Fruit fly (Drosophila melanogaster) whole organism, embryonic: ENCODE measurements around the gene CG9799.
A peak's percentile ranks its signal among the peaks of the same experiment; 100 is the strongest.

Source experiments
- Aef1 ChIP-seq: fragments of 200-800 bp; sonication (Bioruptor generic); IDR thresholded peaks from 3 replicates; pipeline ENCODE4 v1.3.6; 2022; ENCODE audit warnings: missing biosample characterization, missing genetic modification characterization
- Asciz ChIP-seq: fragments of 200-800 bp; sonication (Bioruptor generic); optimal IDR thresholded peaks from 2 replicates; lab custom pipeline; 2017; ENCODE audit warnings: missing biosample characterization, mild to moderate bottlenecking, missing genetic modification characterization, missing genetic modification reagents
- C15 ChIP-seq: fragments of 200-800 bp; sonication (Bioruptor generic); IDR thresholded peaks from 3 replicates; pipeline ENCODE4 v1.3.6; 2022; ENCODE audit warnings: missing biosample characterization, missing genetic modification characterization
- CG10147 ChIP-seq: fragments of 200-800 bp; sonication (Bioruptor generic); optimal IDR thresholded peaks from 2 replicates; lab custom pipeline; 2019; ENCODE audit warnings: missing biosample characterization, mild to moderate bottlenecking, missing genetic modification characterization, moderate library complexity
- CG10654 ChIP-seq: fragments of 200-800 bp; sonication (Bioruptor generic); optimal IDR thresholded peaks from 2 replicates; lab custom pipeline; 2016; ENCODE audit warnings: missing biosample characterization, missing genetic modification characterization
- CG12299 ChIP-seq: fragments of 200-800 bp; sonication (Bioruptor generic); optimal IDR thresholded peaks from 2 replicates; lab custom pipeline; 2018; ENCODE audit warnings: missing biosample characterization, mild to moderate bottlenecking, missing genetic modification characterization
- CG12769 ChIP-seq: fragments of 200-800 bp; sonication (Bioruptor generic); optimal IDR thresholded peaks from 2 replicates; lab custom pipeline; 2019; ENCODE audit warnings: missing biosample characterization, mild to moderate bottlenecking, missing genetic modification characterization, moderate library complexity
- CG13296 ChIP-seq: fragments of 200-800 bp; sonication (Bioruptor generic); optimal IDR thresholded peaks from 3 replicates; lab custom pipeline; 2018; ENCODE audit warnings: missing biosample characterization, mild to moderate bottlenecking, missing genetic modification characterization
- CG1792 ChIP-seq: fragments of 200-800 bp; sonication (Bioruptor generic); optimal IDR thresholded peaks from 2 replicates; lab custom pipeline; 2016; ENCODE audit warnings: missing biosample characterization, missing genetic modification characterization
- CG18011 ChIP-seq: fragments of 200-800 bp; sonication (Bioruptor generic); optimal IDR thresholded peaks from 2 replicates; lab custom pipeline; 2017; ENCODE audit warnings: missing biosample characterization, missing genetic modification characterization, mild to moderate bottlenecking, moderate library complexity, missing genotype
- CG2678 ChIP-seq: fragments of 200-800 bp; sonication (Bioruptor generic); optimal IDR thresholded peaks from 3 replicates; lab custom pipeline; 2019; ENCODE audit warnings: missing biosample characterization, mild to moderate bottlenecking, missing genetic modification characterization, moderate library complexity
- CG31388 ChIP-seq: fragments of 200-800 bp; sonication (Bioruptor generic); optimal IDR thresholded peaks from 2 replicates; lab custom pipeline; 2016; ENCODE audit warnings: missing biosample characterization, missing genetic modification characterization
- CG3281 ChIP-seq: fragments of 200-800 bp; sonication (Bioruptor generic); optimal IDR thresholded peaks from 3 replicates; lab custom pipeline; 2017; ENCODE audit warnings: missing biosample characterization, mild to moderate bottlenecking, missing genetic modification characterization
- CG3838 ChIP-seq: fragments of 200-800 bp; sonication (Bioruptor generic); optimal IDR thresholded peaks from 3 replicates; lab custom pipeline; 2016; ENCODE audit warnings: missing biosample characterization, missing genetic modification characterization
- CG4282 ChIP-seq: fragments of 200-800 bp; sonication (Bioruptor generic); optimal IDR thresholded peaks from 2 replicates; lab custom pipeline; 2016; ENCODE audit warnings: missing biosample characterization, missing genetic modification characterization
- CG6654 ChIP-seq: fragments of 200-800 bp; sonication (Bioruptor generic); optimal IDR thresholded peaks from 2 replicates; lab custom pipeline; 2017; ENCODE audit warnings: missing biosample characterization, mild to moderate bottlenecking, missing genetic modification characterization
- CG7928 ChIP-seq: fragments of 200-800 bp; sonication (Bioruptor generic); optimal IDR thresholded peaks from 2 replicates; lab custom pipeline; 2017; ENCODE audit warnings: missing biosample characterization, mild to moderate bottlenecking, missing genetic modification characterization
- CG7987 ChIP-seq: fragments of 200-800 bp; sonication (Bioruptor generic); optimal IDR thresholded peaks from 2 replicates; lab custom pipeline; 2018; ENCODE audit warnings: missing biosample characterization, mild to moderate bottlenecking, missing genetic modification characterization, moderate library complexity
- CG8290 ChIP-seq, 3 experiments: fragments of 200-800 bp; sonication (Bioruptor generic); optimal IDR thresholded peaks; 2 replicates each; lab custom pipeline; 2016 to 2019; ENCODE audit warnings: missing biosample characterization in 3 of 3, missing genetic modification characterization in 3 of 3, mild to moderate bottlenecking in 2 of 3, moderate library complexity in 1 of 3
- CG9727 ChIP-seq: fragments of 200-800 bp; sonication (Bioruptor generic); optimal IDR thresholded peaks from 3 replicates; lab custom pipeline; 2017; ENCODE audit warnings: missing biosample characterization, mild to moderate bottlenecking, missing genetic modification characterization
- CG9876 ChIP-seq: fragments of 200-800 bp; sonication (Bioruptor generic); optimal IDR thresholded peaks from 2 replicates; lab custom pipeline; 2016; ENCODE audit warnings: missing biosample characterization, missing genetic modification characterization
- Dad ChIP-seq: fragments of 200-800 bp; sonication (Bioruptor generic); optimal IDR thresholded peaks from 3 replicates; lab custom pipeline; 2016; ENCODE audit warnings: missing biosample characterization, missing genetic modification characterization
- Ets97D ChIP-seq: fragments of 200-800 bp; sonication (Bioruptor generic); optimal IDR thresholded peaks from 3 replicates; lab custom pipeline; 2016; ENCODE audit warnings: missing biosample characterization, missing genetic modification characterization
- HLH3B ChIP-seq: fragments of 200-800 bp; sonication (Bioruptor generic); IDR thresholded peaks from 2 replicates; pipeline ENCODE4 v1.3.6; 2022; ENCODE audit warnings: missing biosample characterization, missing genetic modification characterization
- HLH4C ChIP-seq: fragments of 200-800 bp; sonication (Bioruptor generic); IDR thresholded peaks from 3 replicates; pipeline ENCODE4 v1.3.6; 2022; ENCODE audit warnings: missing biosample characterization, missing genetic modification characterization; ENCODE audit not compliant: partially characterized antibody
- HLHmδ ChIP-seq: fragments of 200-800 bp; sonication (Bioruptor generic); optimal IDR thresholded peaks from 2 replicates; lab custom pipeline; 2018; ENCODE audit warnings: missing biosample characterization, mild to moderate bottlenecking, missing genetic modification characterization, moderate library complexity
- Hey ChIP-seq: fragments of 200-800 bp; sonication (Bioruptor generic); optimal IDR thresholded peaks from 3 replicates; lab custom pipeline; 2018; ENCODE audit warnings: missing biosample characterization, mild to moderate bottlenecking, missing genetic modification characterization
- Lim3 ChIP-seq: fragments of 200-800 bp; sonication (Bioruptor generic); IDR thresholded peaks from 2 replicates; pipeline ENCODE4 v1.3.6; 2022; ENCODE audit warnings: missing biosample characterization, missing genetic modification characterization
- Max ChIP-seq: fragments of 200-800 bp; sonication (Bioruptor generic); optimal IDR thresholded peaks from 2 replicates; lab custom pipeline; 2016; ENCODE audit warnings: missing biosample characterization, mild to moderate bottlenecking, missing genetic modification characterization
- Med ChIP-seq: fragments of 200-800 bp; sonication (Bioruptor generic); peaks from one replicate; lab custom pipeline; 2016; ENCODE audit warnings: missing biosample characterization, missing genetic modification characterization, mild to moderate bottlenecking, inconsistent platforms, moderate library complexity
- Mes4 ChIP-seq: fragments of 200-800 bp; sonication (Bioruptor generic); optimal IDR thresholded peaks from 2 replicates; lab custom pipeline; 2016; ENCODE audit warnings: missing biosample characterization, missing genetic modification characterization
- Trl ChIP-seq, 3 experiments: fragments of >200 bp in 2 of 3; fragments of 200-800 bp in 1 of 3; sonication (Bioruptor generic) in 1 of 3; optimal IDR thresholded peaks; 2 replicates in 1 of 3; 3 replicates in 2 of 3; lab custom pipeline; 2016 to 2017; ENCODE audit warnings: missing biosample characterization in 1 of 3, missing genetic modification characterization in 1 of 3
- YL-1 ChIP-seq: fragments of 200-800 bp; sonication (Bioruptor generic); optimal IDR thresholded peaks from 3 replicates; lab custom pipeline; 2017; ENCODE audit warnings: missing biosample characterization, mild to moderate bottlenecking, missing genetic modification characterization
- ap ChIP-seq: fragments of 200-800 bp; sonication (Bioruptor generic); IDR thresholded peaks from 2 replicates; pipeline ENCODE4 v1.3.6; 2022; ENCODE audit warnings: missing biosample characterization, missing genetic modification characterization
- bab2 ChIP-seq: fragments of 200-800 bp; sonication (Bioruptor generic); optimal IDR thresholded peaks from 2 replicates; lab custom pipeline; 2016; ENCODE audit warnings: missing biosample characterization, missing genetic modification characterization
- chif ChIP-seq, 2 experiments: fragments of 200-800 bp; sonication (Bioruptor generic); optimal IDR thresholded peaks; 3 replicates each; lab custom pipeline; 2016; ENCODE audit warnings: missing biosample characterization in 2 of 2, missing genetic modification characterization in 2 of 2
- dmrt99B ChIP-seq: fragments of 200-800 bp; sonication (Bioruptor generic); optimal IDR thresholded peaks from 2 replicates; lab custom pipeline; 2018; ENCODE audit warnings: missing biosample characterization, mild to moderate bottlenecking, missing genetic modification characterization, moderate library complexity
- en ChIP-seq: fragments of 200-800 bp; sonication (Bioruptor generic); optimal IDR thresholded peaks from 2 replicates; lab custom pipeline; 2016; ENCODE audit warnings: missing biosample characterization, missing genetic modification characterization
- eve ChIP-seq, 2 experiments: fragments of >200 bp; optimal IDR thresholded peaks; 2 replicates each; lab custom pipeline; 2017; ENCODE audit warnings: missing biosample characterization in 2 of 2, missing genetic modification characterization in 2 of 2
- ind ChIP-seq: fragments of 200-800 bp; sonication (Bioruptor generic); optimal IDR thresholded peaks from 3 replicates; lab custom pipeline; 2016; ENCODE audit warnings: missing biosample characterization, missing genetic modification characterization
- kni ChIP-seq: fragments of 200-800 bp; sonication (Bioruptor generic); optimal IDR thresholded peaks from 3 replicates; lab custom pipeline; 2017; ENCODE audit warnings: mild to moderate bottlenecking, missing biosample characterization, missing genetic modification reagents, missing genetic modification characterization
- lbe ChIP-seq: fragments of 200-800 bp; sonication (Bioruptor generic); optimal IDR thresholded peaks from 2 replicates; lab custom pipeline; 2016; ENCODE audit warnings: missing biosample characterization, mild to moderate bottlenecking, missing genetic modification characterization
- otp ChIP-seq: fragments of 200-800 bp; sonication (Bioruptor generic); IDR thresholded peaks from 3 replicates; pipeline ENCODE4, ENCODE4 v1.3.6; 2022; ENCODE audit warnings: missing biosample characterization, missing genetic modification characterization
- pnt ChIP-seq: fragments of 200-800 bp; sonication (Bioruptor generic); optimal IDR thresholded peaks from 3 replicates; lab custom pipeline; 2016; ENCODE audit warnings: missing biosample characterization, missing genetic modification characterization
- pros ChIP-seq: fragments of 200-800 bp; sonication (Bioruptor generic); optimal IDR thresholded peaks from 3 replicates; lab custom pipeline; 2019; ENCODE audit warnings: missing biosample characterization, mild to moderate bottlenecking, missing genetic modification characterization, moderate library complexity
- sob ChIP-seq: fragments of 200-800 bp; sonication (Bioruptor generic); IDR thresholded peaks from 2 replicates; pipeline ENCODE4 v1.3.6; 2022; ENCODE audit warnings: missing biosample characterization, missing genetic modification characterization
- zen ChIP-seq: fragments of 200-800 bp; sonication (Bioruptor generic); optimal IDR thresholded peaks from 3 replicates; lab custom pipeline; 2018; ENCODE audit warnings: missing biosample characterization, mild to moderate bottlenecking, missing genetic modification characterization, moderate library complexity

The CG9799 gene

dm6 chr3R:13400902-13401721, 12.6 kb upstream of the CG9799 start (continued):
- TF ChIP-seq Med (GFP tag; lab: Kevin White, UChicago), result peak; percentile 98
- peak; percentile 25 to 26 for TF ChIP-seq Trl (optimal IDR thresholded peaks at IDR 0.05; lab: Kevin White, UChicago)
- peak; percentile 88 for TF ChIP-seq Trl (GFP tag; optimal IDR thresholded peaks at IDR 0.05; lab: Kevin White, UChicago)
- peak; percentile 88 for TF ChIP-seq CG8290 (GFP tag; optimal IDR thresholded peaks at IDR 0.05; lab: Kevin White, UChicago)
- peak; percentile 58 to 77 for TF ChIP-seq CG8290 (tag; optimal IDR thresholded peaks at IDR 0.05; lab: Kevin White, UChicago)
- peak; percentile 64 for TF ChIP-seq CG18011 (GFP tag; lab: Kevin White, UChicago)
- TF ChIP-seq CG13296 (GFP tag; lab: Kevin White, UChicago), result peak; percentile 84
- 0 out of 2 replicates have a peak, but pooled peaks have one; percentile 24 for TF ChIP-seq Lim3 (GFP tag; lab: Robert Waterston, UW)
- TF ChIP-seq YL-1, result peak; percentile 3
- TF ChIP-seq HLH4C (GFP tag; lab: Robert Waterston, UW), result no peak
- peak; percentile 83 for TF ChIP-seq Mes4
- TF ChIP-seq Hey (tag; lab: Kevin White, UChicago), result peak; percentile 19
- peak; percentile 85 for TF ChIP-seq CG10654 (GFP tag; lab: Kevin White, UChicago)
- peak; percentile 80 for TF ChIP-seq CG10147 (GFP tag; lab: Kevin White, UChicago)
- peak; percentile 96 for TF ChIP-seq dmrt99B (tag; lab: Kevin White, UChicago)
- TF ChIP-seq kni (GFP tag; lab: Kevin White, UChicago), result peak; percentile 69
- peak; percentile 66 for TF ChIP-seq CG4282 (GFP tag; lab: Kevin White, UChicago)
- peak; percentile 66; the same call in 2 of the 3 replicates for TF ChIP-seq Aef1 (GFP tag; lab: Robert Waterston, UW)
- TF ChIP-seq CG9876 (GFP tag; lab: Kevin White, UChicago), result peak; percentile 68
- peak; percentile 70 for TF ChIP-seq CG12299 (tag; lab: Kevin White, UChicago)
- peak; percentile 63; the same call in 1 of the 3 replicates for TF ChIP-seq C15 (GFP tag; lab: Robert Waterston, UW)
- TF ChIP-seq CG6654, result peak; percentile 70
- TF ChIP-seq chif (GFP tag; optimal IDR thresholded peaks at IDR 0.05; lab: Kevin White, UChicago), result peak; percentile 69 to 90
- peak; percentile 86 for TF ChIP-seq en (GFP tag; lab: Kevin White, UChicago)
- TF ChIP-seq ap (GFP tag; lab: Robert Waterston, UW), result peak; percentile 68
- peak; percentile 85 for TF ChIP-seq HLH3B (GFP tag; lab: Robert Waterston, UW)
- TF ChIP-seq CG31388 (GFP tag; lab: Kevin White, UChicago), result peak; percentile 61
- peak; percentile 42 for TF ChIP-seq CG7928 (GFP tag; lab: Kevin White, UChicago)
- TF ChIP-seq ind (GFP tag; lab: Kevin White, UChicago), result peak; percentile 86
- TF ChIP-seq HLHmδ (GFP tag; lab: Kevin White, UChicago), result no peak
- peak; percentile 91 for TF ChIP-seq CG9727 (GFP tag; lab: Kevin White, UChicago)
- peak; percentile 84 for TF ChIP-seq Dad (GFP tag; lab: Kevin White, UChicago)
- TF ChIP-seq Asciz (GFP tag; lab: Kevin White, UChicago), result peak; percentile 84
- peak in 1 of 2 experiments; percentile 97 for TF ChIP-seq eve (GFP tag; optimal IDR thresholded peaks at IDR 0.05; lab: Kevin White, UChicago)
- TF ChIP-seq CG7987 (GFP tag; lab: Kevin White, UChicago), result peak; percentile 63
- TF ChIP-seq CG12769 (tag; lab: Kevin White, UChicago), result peak; percentile 85
- TF ChIP-seq pros, result peak; percentile 33
- TF ChIP-seq CG3281 (GFP tag; lab: Kevin White, UChicago), result peak; percentile 84
- TF ChIP-seq Ets97D (GFP tag; lab: Kevin White, UChicago), result peak; percentile 50
- peak; percentile 87 for TF ChIP-seq bab2 (GFP tag; lab: Kevin White, UChicago)
- peak; percentile 78 for TF ChIP-seq zen (tag; lab: Kevin White, UChicago)
- peak; percentile 89 for TF ChIP-seq pnt
- peak; percentile 72 for TF ChIP-seq otp (GFP tag; lab: Robert Waterston, UW)
- peak; percentile 69 for TF ChIP-seq lbe (GFP tag; lab: Kevin White, UChicago)
- TF ChIP-seq Max (GFP tag; lab: Kevin White, UChicago), result peak; percentile 76
- peak; percentile 94 for TF ChIP-seq CG2678 (tag; lab: Kevin White, UChicago)
- TF ChIP-seq CG1792 (GFP tag; lab: Kevin White, UChicago), result peak; percentile 79
- TF ChIP-seq sob (GFP tag; lab: Robert Waterston, UW), result peak; percentile 80
- TF ChIP-seq CG3838 (GFP tag; lab: Kevin White, UChicago), result peak; percentile 75
